Fruit fly (Drosophila melanogaster): Measurements from ENCODE around the gene CG15423.

DNA sequence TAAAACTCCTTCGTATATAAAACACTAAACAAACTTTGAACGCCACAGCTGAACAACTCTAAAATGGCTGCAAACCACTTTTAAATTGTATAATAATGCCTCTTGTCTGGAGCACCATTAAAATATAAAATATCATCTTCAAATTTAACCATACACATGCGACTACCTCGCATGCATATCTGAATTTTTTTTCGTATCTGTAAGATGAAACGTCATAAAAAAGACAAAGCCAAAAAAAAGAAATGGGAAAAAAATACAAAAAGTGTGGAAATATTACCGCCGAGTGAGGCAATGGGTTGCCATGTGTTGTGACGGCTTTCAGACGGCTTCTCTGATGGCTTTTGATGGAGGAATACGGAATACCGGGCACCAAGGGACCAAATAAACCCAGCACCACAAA, 46.5 kb downstream of the CG15423 start:
- TF ChIP-seq psq (optimal IDR thresholded peaks at IDR 0.05) (no peak), CG8478 (optimal IDR thresholded peaks at IDR 0.05) (no peak), usp (GFP tag; optimal IDR thresholded peaks at IDR 0.05) (no peak), Dll (optimal IDR thresholded peaks at IDR 0.05) (no peak), pan (optimal IDR thresholded peaks at IDR 0.05) (no peak), EcR (GFP tag; optimal IDR thresholded peaks at IDR 0.05) (no peak)
